Fruit fly (Drosophila melanogaster) whole organism, embryonic: ENCODE results near the gene CG6709.

Experiments used
- BEAF-32 ChIP-seq: fragments of 200-800 bp; sonication (Bioruptor generic); optimal IDR thresholded peaks from 3 replicates; lab custom pipeline; 2017; ENCODE audit warnings: missing biosample characterization, missing genetic modification characterization, mild to moderate bottlenecking, moderate library complexity, missing genetic modification reagents
- Bgb ChIP-seq: fragments of 200-800 bp; sonication (Bioruptor generic); IDR thresholded peaks from 2 replicates; pipeline ENCODE4 v1.3.6; 2022; ENCODE audit warnings: missing biosample characterization, missing genetic modification characterization; ENCODE audit not compliant: partially characterized antibody
- CG10147 ChIP-seq: fragments of 200-800 bp; sonication (Bioruptor generic); optimal IDR thresholded peaks from 2 replicates; lab custom pipeline; 2019; ENCODE audit warnings: missing biosample characterization, mild to moderate bottlenecking, missing genetic modification characterization, moderate library complexity
- CG10267 ChIP-seq: fragments of 200-800 bp; sonication (Bioruptor generic); optimal IDR thresholded peaks from 2 replicates; lab custom pipeline; 2018; ENCODE audit warnings: missing biosample characterization, mild to moderate bottlenecking, missing genetic modification characterization, moderate library complexity
- CG11085 ChIP-seq: fragments of 200-800 bp; sonication (Bioruptor generic); IDR thresholded peaks from 2 replicates; pipeline ENCODE4 v1.3.6; 2022; ENCODE audit warnings: missing biosample characterization, missing genetic modification characterization
- CG12155 ChIP-seq: fragments of 200-800 bp; sonication (Bioruptor generic); optimal IDR thresholded peaks from 3 replicates; lab custom pipeline; 2016; ENCODE audit warnings: missing biosample characterization, missing genetic modification characterization
- CG14441 ChIP-seq: fragments of 200-800 bp; sonication (Bioruptor generic); IDR thresholded peaks from 2 replicates; pipeline ENCODE4 v1.3.6; 2022; ENCODE audit warnings: missing biosample characterization, missing genetic modification characterization
- CG15011 ChIP-seq: fragments of 200-800 bp; sonication (Bioruptor generic); optimal IDR thresholded peaks from 3 replicates; lab custom pipeline; 2018; ENCODE audit warnings: missing biosample characterization, mild to moderate bottlenecking, missing genetic modification characterization
- CG17361 ChIP-seq: fragments of 200-800 bp; sonication (Bioruptor generic); IDR thresholded peaks from 3 replicates; pipeline ENCODE4 v1.3.6; 2022; ENCODE audit warnings: missing biosample characterization, missing genetic modification characterization
- CG2116 ChIP-seq: fragments of 200-800 bp; sonication (Bioruptor generic); optimal IDR thresholded peaks from 3 replicates; lab custom pipeline; 2018; ENCODE audit warnings: missing biosample characterization, mild to moderate bottlenecking, missing genetic modification characterization
- CG2889 ChIP-seq: fragments of 200-800 bp; sonication (Bioruptor generic); IDR thresholded peaks from 3 replicates; pipeline ENCODE4 v1.3.6; 2022; ENCODE audit warnings: missing biosample characterization, missing genetic modification characterization
- CG30020 ChIP-seq: fragments of 200-800 bp; optimal IDR thresholded peaks from 2 replicates; lab custom pipeline; 2019; ENCODE audit warnings: missing biosample characterization, mild to moderate bottlenecking, missing genetic modification characterization, moderate library complexity
- CG3847 ChIP-seq: fragments of 200-800 bp; sonication (Bioruptor generic); IDR thresholded peaks from 2 replicates; pipeline ENCODE4 v1.3.6; 2022; ENCODE audit warnings: missing biosample characterization, missing genetic modification characterization
- CG4617 ChIP-seq: fragments of 200-800 bp; sonication (Bioruptor generic); optimal IDR thresholded peaks from 3 replicates; lab custom pipeline; 2016; ENCODE audit warnings: missing biosample characterization, missing genetic modification characterization, borderline replicate concordance
- CG6813 ChIP-seq: fragments of 200-800 bp; sonication (Bioruptor generic); optimal IDR thresholded peaks from 2 replicates; lab custom pipeline; 2017; ENCODE audit warnings: missing biosample characterization, missing genetic modification characterization, mild to moderate bottlenecking, moderate library complexity, missing genetic modification reagents
- CG7745 ChIP-seq: fragments of 200-800 bp; sonication (Bioruptor generic); optimal IDR thresholded peaks from 2 replicates; lab custom pipeline; 2018; ENCODE audit warnings: missing biosample characterization, mild to moderate bottlenecking, missing genetic modification characterization, moderate library complexity
- CG7963 ChIP-seq: fragments of 200-800 bp; sonication (Bioruptor generic); IDR thresholded peaks from 3 replicates; pipeline ENCODE4 v1.3.6; 2022; ENCODE audit warnings: missing biosample characterization, missing genetic modification characterization; ENCODE audit not compliant: partially characterized antibody
- CG7987 ChIP-seq: fragments of 200-800 bp; sonication (Bioruptor generic); optimal IDR thresholded peaks from 2 replicates; lab custom pipeline; 2018; ENCODE audit warnings: missing biosample characterization, mild to moderate bottlenecking, missing genetic modification characterization, moderate library complexity
- CG8290 ChIP-seq, 3 experiments: fragments of 200-800 bp; sonication (Bioruptor generic); optimal IDR thresholded peaks; 2 replicates each; lab custom pipeline; 2016 to 2019; ENCODE audit warnings: missing biosample characterization in 3 of 3, missing genetic modification characterization in 3 of 3, mild to moderate bottlenecking in 2 of 3, moderate library complexity in 1 of 3
- CG9932 ChIP-seq: fragments of 200-800 bp; sonication (Bioruptor generic); IDR thresholded peaks from 2 replicates; pipeline ENCODE4 v1.3.6; 2022; ENCODE audit warnings: missing biosample characterization, missing genetic modification characterization
- Chrac-16 ChIP-seq: fragments of 200-800 bp; sonication (Bioruptor generic); optimal IDR thresholded peaks from 3 replicates; lab custom pipeline; 2016; ENCODE audit warnings: missing biosample characterization, missing genetic modification characterization
- Dp ChIP-seq: fragments of 200-800 bp; sonication (Bioruptor generic); optimal IDR thresholded peaks from 2 replicates; lab custom pipeline; 2018; ENCODE audit warnings: missing biosample characterization, mild to moderate bottlenecking, missing genetic modification characterization, moderate library complexity
- HLH4C ChIP-seq: fragments of 200-800 bp; sonication (Bioruptor generic); IDR thresholded peaks from 3 replicates; pipeline ENCODE4 v1.3.6; 2022; ENCODE audit warnings: missing biosample characterization, missing genetic modification characterization; ENCODE audit not compliant: partially characterized antibody
- Hr3 ChIP-seq: fragments of 200-800 bp; sonication (Bioruptor generic); optimal IDR thresholded peaks from 3 replicates; lab custom pipeline; 2016; ENCODE audit warnings: missing biosample characterization, missing genetic modification characterization
- Lpt ChIP-seq: fragments of >200 bp; optimal IDR thresholded peaks from 2 replicates; lab custom pipeline; 2018; ENCODE audit warnings: missing biosample characterization, missing genetic modification characterization
- Myb ChIP-seq: fragments of 200-800 bp; sonication (Bioruptor generic); optimal IDR thresholded peaks from 2 replicates; lab custom pipeline; 2016; ENCODE audit warnings: missing biosample characterization, missing genetic modification characterization
- NC2α ChIP-seq: fragments of 200-800 bp; sonication (Bioruptor generic); optimal IDR thresholded peaks from 2 replicates; lab custom pipeline; 2016; ENCODE audit warnings: missing biosample characterization, missing genetic modification characterization
- Neu2 ChIP-seq: fragments of 200-800 bp; sonication (Bioruptor generic); optimal IDR thresholded peaks from 3 replicates; lab custom pipeline; 2016; ENCODE audit warnings: missing biosample characterization, missing genetic modification characterization, borderline replicate concordance
- Sin3A ChIP-seq: fragments of >200 bp; optimal IDR thresholded peaks from 2 replicates; lab custom pipeline; 2018
- Trl ChIP-seq, 3 experiments: fragments of >200 bp in 2 of 3; fragments of 200-800 bp in 1 of 3; sonication (Bioruptor generic) in 1 of 3; optimal IDR thresholded peaks; 2 replicates in 1 of 3; 3 replicates in 2 of 3; lab custom pipeline; 2016 to 2017; ENCODE audit warnings: missing biosample characterization in 1 of 3, missing genetic modification characterization in 1 of 3
- ara ChIP-seq: fragments of 200-800 bp; sonication (Bioruptor generic); IDR thresholded peaks from 2 replicates; pipeline ENCODE4 v1.3.6; 2022; ENCODE audit warnings: missing biosample characterization, missing genetic modification characterization
- caup ChIP-seq: fragments of 200-800 bp; sonication (Bioruptor generic); optimal IDR thresholded peaks from 3 replicates; lab custom pipeline; 2017; ENCODE audit warnings: missing biosample characterization, mild to moderate bottlenecking, missing genetic modification characterization, moderate library complexity; ENCODE audit not compliant: severe bottlenecking
- chm ChIP-seq: fragments of 200-800 bp; sonication (Bioruptor generic); IDR thresholded peaks from 2 replicates; pipeline ENCODE4 v1.3.6; 2022; ENCODE audit warnings: missing biosample characterization, missing genetic modification characterization
- crol ChIP-seq: fragments of 200-800 bp; sonication (Bioruptor generic); IDR thresholded peaks from 2 replicates; pipeline ENCODE4 v1.3.6; 2022; ENCODE audit warnings: missing biosample characterization, missing genetic modification characterization
- dan ChIP-seq: fragments of 200-800 bp; sonication (Bioruptor generic); IDR thresholded peaks from 2 replicates; pipeline ENCODE4 v1.3.6; 2022; ENCODE audit warnings: missing biosample characterization, missing genetic modification characterization
- eyg ChIP-seq: fragments of 200-800 bp; sonication (Bioruptor generic); optimal IDR thresholded peaks from 3 replicates; lab custom pipeline; 2016; ENCODE audit warnings: missing biosample characterization, missing genetic modification characterization
- fd102C ChIP-seq: fragments of 200-800 bp; sonication (Bioruptor generic); optimal IDR thresholded peaks from 2 replicates; lab custom pipeline; 2018; ENCODE audit warnings: missing biosample characterization, mild to moderate bottlenecking, missing genetic modification characterization, moderate library complexity
- fu2 ChIP-seq: fragments of 200-800 bp; sonication (Bioruptor generic); optimal IDR thresholded peaks from 2 replicates; lab custom pipeline; 2016; ENCODE audit warnings: missing biosample characterization, missing genetic modification characterization
- inv ChIP-seq: fragments of 200-800 bp; sonication (Bioruptor generic); IDR thresholded peaks from 2 replicates; pipeline ENCODE4 v1.3.6; 2022; ENCODE audit warnings: missing biosample characterization, missing genetic modification characterization; ENCODE audit not compliant: partially characterized antibody
- jumu ChIP-seq: fragments of 200-800 bp; sonication (Bioruptor generic); optimal IDR thresholded peaks from 3 replicates; lab custom pipeline; 2016; ENCODE audit warnings: missing biosample characterization, missing genetic modification characterization
- maf-S ChIP-seq: fragments of 200-800 bp; sonication (Bioruptor generic); optimal IDR thresholded peaks from 2 replicates; lab custom pipeline; 2016; ENCODE audit warnings: missing biosample characterization, missing genetic modification characterization
- mam ChIP-seq: fragments of 200-800 bp; sonication (Bioruptor generic); optimal IDR thresholded peaks from 3 replicates; lab custom pipeline; 2016; ENCODE audit warnings: missing biosample characterization, missing genetic modification characterization
- mld ChIP-seq: fragments of 200-800 bp; sonication (Bioruptor generic); IDR thresholded peaks from 3 replicates; pipeline ENCODE4 v1.3.6; 2022; ENCODE audit warnings: missing biosample characterization, missing genetic modification characterization; ENCODE audit not compliant: partially characterized antibody
- odd ChIP-seq: fragments of 200-800 bp; sonication (Bioruptor generic); optimal IDR thresholded peaks from 2 replicates; lab custom pipeline; 2017; ENCODE audit warnings: missing biosample characterization, mild to moderate bottlenecking, missing genetic modification characterization
- pzg ChIP-seq: fragments of 200-800 bp; sonication (Bioruptor generic); optimal IDR thresholded peaks from 3 replicates; lab custom pipeline; 2018; ENCODE audit warnings: missing biosample characterization, mild to moderate bottlenecking, missing genetic modification characterization, moderate library complexity
- stwl ChIP-seq: fragments of 200-800 bp; sonication (Bioruptor generic); optimal IDR thresholded peaks from 3 replicates; lab custom pipeline; 2018; ENCODE audit warnings: missing biosample characterization, mild to moderate bottlenecking, missing genetic modification characterization, moderate library complexity
- tin ChIP-seq: fragments of 200-800 bp; sonication (Bioruptor generic); optimal IDR thresholded peaks from 3 replicates; lab custom pipeline; 2016; ENCODE audit warnings: missing biosample characterization, missing genetic modification characterization
- ttk ChIP-seq: fragments of 200-800 bp; sonication (Bioruptor generic); IDR thresholded peaks from 2 replicates; pipeline ENCODE4 v2.1.2; 2022; ENCODE audit warnings: missing biosample characterization, missing genetic modification characterization
- twi ChIP-seq: fragments of 200-800 bp; optimal IDR thresholded peaks from 2 replicates; lab custom pipeline; 2019; ENCODE audit warnings: missing biosample characterization, mild to moderate bottlenecking, missing genetic modification characterization, moderate library complexity
- zfh1 ChIP-seq: fragments of 200-800 bp; sonication (Bioruptor generic); IDR thresholded peaks from 3 replicates; pipeline ENCODE4 v1.3.6; 2022; ENCODE audit warnings: missing biosample characterization, missing genetic modification characterization

Gene CG6709

dm6 chr3L:9898355-9898754 is 3.8 kb upstream of the CG6709 start, which contains the start of the genes CG6707 and CG46387:
Gene CG6707 (minus strand): TSS chr3L:9898575.
Gene CG46387 (plus strand): TSS chr3L:9898626.
- TF ChIP-seq NC2α (GFP tag; lab: Kevin White, UChicago), result no peak
- TF ChIP-seq Lpt (GFP tag; lab: Kevin White, UChicago), result no peak
- TF ChIP-seq CG2889 (GFP tag; lab: Robert Waterston, UW), result no peak
- TF ChIP-seq CG9932 (GFP tag; lab: Robert Waterston, UW), result peak; percentile 73
- TF ChIP-seq tin, result no peak
- TF ChIP-seq CG8290 (GFP tag; optimal IDR thresholded peaks at IDR 0.05; lab: Kevin White, UChicago), result no peak
- TF ChIP-seq CG8290 (tag; optimal IDR thresholded peaks at IDR 0.05; lab: Kevin White, UChicago), result peak in 1 of 2 experiments; percentile 65
- no peak for TF ChIP-seq CG15011 (GFP tag; lab: Kevin White, UChicago)
- TF ChIP-seq CG7745 (tag; lab: Kevin White, UChicago), result no peak
- no peak for TF ChIP-seq twi (tag; lab: Kevin White, UChicago)
- TF ChIP-seq mld (GFP tag; lab: Robert Waterston, UW), result no peak
- TF ChIP-seq jumu, result peak; percentile 44
- peak; percentile 34 for TF ChIP-seq Myb
- TF ChIP-seq CG17361 (GFP tag; lab: Robert Waterston, UW), result no peak
- peak; percentile 44; the same call in 1 of the 2 replicates for TF ChIP-seq Bgb (GFP tag; lab: Robert Waterston, UW)
- TF ChIP-seq CG10147 (GFP tag; lab: Kevin White, UChicago), result no peak
- peak; percentile 91 for TF ChIP-seq pzg (GFP tag; lab: Kevin White, UChicago)
- TF ChIP-seq CG11085, result no peak
- TF ChIP-seq Sin3A (lab: Kevin White, UChicago), result peak; percentile 47
- TF ChIP-seq CG3847 (GFP tag; lab: Robert Waterston, UW), result peak; percentile 85
- TF ChIP-seq maf-S (GFP tag; lab: Kevin White, UChicago), result no peak
- peak; percentile 21 for TF ChIP-seq CG30020 (tag; lab: Kevin White, UChicago)
- TF ChIP-seq CG14441, result 0 out of 2 replicates have a peak, but pooled peaks have one; percentile 17
- no peak for TF ChIP-seq CG10267 (tag; lab: Kevin White, UChicago)
- TF ChIP-seq Neu2 (GFP tag; lab: Kevin White, UChicago), result no peak
- TF ChIP-seq mam, result peak; percentile 34
- TF ChIP-seq caup, result no peak
- TF ChIP-seq CG7987 (GFP tag; lab: Kevin White, UChicago), result peak; percentile 6
- no peak for TF ChIP-seq CG6813 (GFP tag; lab: Kevin White, UChicago)
- peak; percentile 45 for TF ChIP-seq CG2116
- no peak for TF ChIP-seq Hr3
- TF ChIP-seq dan (GFP tag; lab: Robert Waterston, UW), result no peak
- TF ChIP-seq CG4617, result peak; percentile 94
- no peak for TF ChIP-seq fd102C (GFP tag; lab: Kevin White, UChicago)
- no peak for TF ChIP-seq eyg
- no peak for TF ChIP-seq HLH4C (GFP tag; lab: Robert Waterston, UW)
- TF ChIP-seq BEAF-32 (GFP tag; lab: Kevin White, UChicago), result peak; percentile 38
- TF ChIP-seq inv, result peak; percentile 24; the same call in 1 of the 2 replicates
- TF ChIP-seq ara, result 0 out of 2 replicates have a peak, but pooled peaks have one; percentile 25
- no peak for TF ChIP-seq fu2 (GFP tag; lab: Kevin White, UChicago)
- 0 out of 2 replicates have a peak, but pooled peaks have one; percentile 30 for TF ChIP-seq chm (GFP tag; lab: Robert Waterston, UW)
- no peak for TF ChIP-seq CG7963 (GFP tag; lab: Robert Waterston, UW)
- TF ChIP-seq ttk (GFP tag; lab: Robert Waterston, UW), result no peak
- peak; percentile 52 for TF ChIP-seq Dp (GFP tag; lab: Kevin White, UChicago)
- 0 out of 3 replicates have a peak, but pooled peaks have one; percentile 36 for TF ChIP-seq zfh1 (GFP tag; lab: Robert Waterston, UW)
- no peak for TF ChIP-seq crol (GFP tag; lab: Robert Waterston, UW)
- no peak for TF ChIP-seq Trl (optimal IDR thresholded peaks at IDR 0.05; lab: Kevin White, UChicago)
- TF ChIP-seq Trl (GFP tag; optimal IDR thresholded peaks at IDR 0.05; lab: Kevin White, UChicago), result peak; percentile 16
- TF ChIP-seq odd (GFP tag; lab: Kevin White, UChicago), result no peak
- TF ChIP-seq CG12155 (GFP tag; lab: Kevin White, UChicago), result peak; percentile 10
- TF ChIP-seq Chrac-16 (GFP tag; lab: Kevin White, UChicago), result no peak
- TF ChIP-seq stwl (tag; lab: Kevin White, UChicago), result peak; percentile 76
